Fruit fly (Drosophila melanogaster): ENCODE data around the gene CG15211.

The CG15211 gene

DNA sequence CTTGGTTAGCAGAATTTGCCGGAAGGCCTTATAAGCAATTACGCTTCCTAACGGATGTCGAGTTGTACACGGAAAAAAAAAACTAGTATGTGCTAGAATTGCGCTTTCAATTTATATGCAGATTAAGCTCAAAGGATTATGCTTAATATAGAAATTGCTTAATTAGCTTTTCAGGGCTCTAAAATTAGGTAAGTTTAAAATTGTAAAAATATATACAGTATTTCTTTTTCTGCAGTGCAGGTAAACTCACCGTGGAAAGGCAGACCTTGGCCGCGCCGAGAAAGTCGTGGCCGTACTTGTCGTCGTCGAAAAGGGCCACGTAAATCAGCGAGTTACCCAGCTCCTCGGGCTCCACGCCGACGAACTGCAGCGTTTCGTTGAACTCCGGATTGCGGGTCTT is 21.7 kb upstream of the CG15211 start:
- no peak for TF ChIP-seq CTCF (optimal IDR thresholded peaks at IDR 0.05)
- TF ChIP-seq CG8478 (optimal IDR thresholded peaks at IDR 0.05): no peak

- no peak for TF ChIP-seq CG8478 (optimal IDR thresholded peaks at IDR 0.05)
- no peak for TF ChIP-seq CTCF (optimal IDR thresholded peaks at IDR 0.05)
Observed at dm6 chrX:10751777-10752176, 20.6 kb upstream of the CG15211 start.

- TF ChIP-seq CTCF (optimal IDR thresholded peaks at IDR 0.05) (no peak), CG8478 (optimal IDR thresholded peaks at IDR 0.05) (no peak)
Observed at dm6 chrX:10756026-10756561, 16.2 kb upstream of the CG15211 start.

DNA sequence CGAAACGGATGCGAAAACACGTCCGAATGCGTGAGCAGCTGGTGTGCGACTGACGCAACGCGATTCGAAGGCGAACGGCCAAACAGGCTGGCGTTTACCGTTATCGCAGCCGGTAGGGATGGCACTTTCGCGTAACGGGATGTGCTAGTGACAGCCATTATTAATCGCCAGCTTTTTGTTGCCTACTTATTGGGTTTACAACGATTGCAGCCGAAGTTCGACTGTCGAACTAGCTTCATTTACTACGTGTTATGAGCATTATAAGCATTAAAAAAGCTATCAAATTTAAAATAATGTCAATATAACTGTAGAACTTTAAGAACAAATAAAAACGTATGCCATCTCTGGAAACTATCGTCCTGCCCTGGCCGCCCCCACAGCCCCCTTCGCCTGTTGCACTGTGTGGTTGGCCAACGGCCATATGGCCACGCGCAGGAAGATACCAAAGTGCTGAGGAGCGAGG is 14.7 kb upstream of the CG15211 start, which contains the start of gene Rph:
Gene Rph, minus strand, starts transcription at position 51 of the 463 bp plus-strand sequence.
- TF ChIP-seq CTCF (optimal IDR thresholded peaks at IDR 0.05): no peak
- TF ChIP-seq CG8478 (optimal IDR thresholded peaks at IDR 0.05): no peak

DNA sequence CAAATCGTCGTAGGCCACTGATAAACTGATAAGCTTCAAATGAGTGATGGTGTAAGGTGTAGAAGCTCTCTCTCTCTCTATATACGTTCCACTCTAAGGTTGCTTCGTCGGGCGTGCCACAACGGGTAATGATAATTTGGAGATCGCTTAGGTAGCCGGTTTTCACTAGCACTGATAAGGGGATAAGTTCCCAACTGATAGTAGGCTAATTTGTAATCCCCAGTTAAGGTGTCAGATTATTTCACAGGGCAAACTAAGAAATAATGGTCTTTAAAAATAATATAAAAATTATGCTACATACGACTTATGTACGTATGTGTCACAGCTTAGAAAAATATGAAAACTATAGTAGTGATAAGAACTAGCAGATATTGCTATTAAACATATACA is 9.8 kb upstream of the CG15211 start:
- no peak for TF ChIP-seq CG8478 (optimal IDR thresholded peaks at IDR 0.05)

DNA sequence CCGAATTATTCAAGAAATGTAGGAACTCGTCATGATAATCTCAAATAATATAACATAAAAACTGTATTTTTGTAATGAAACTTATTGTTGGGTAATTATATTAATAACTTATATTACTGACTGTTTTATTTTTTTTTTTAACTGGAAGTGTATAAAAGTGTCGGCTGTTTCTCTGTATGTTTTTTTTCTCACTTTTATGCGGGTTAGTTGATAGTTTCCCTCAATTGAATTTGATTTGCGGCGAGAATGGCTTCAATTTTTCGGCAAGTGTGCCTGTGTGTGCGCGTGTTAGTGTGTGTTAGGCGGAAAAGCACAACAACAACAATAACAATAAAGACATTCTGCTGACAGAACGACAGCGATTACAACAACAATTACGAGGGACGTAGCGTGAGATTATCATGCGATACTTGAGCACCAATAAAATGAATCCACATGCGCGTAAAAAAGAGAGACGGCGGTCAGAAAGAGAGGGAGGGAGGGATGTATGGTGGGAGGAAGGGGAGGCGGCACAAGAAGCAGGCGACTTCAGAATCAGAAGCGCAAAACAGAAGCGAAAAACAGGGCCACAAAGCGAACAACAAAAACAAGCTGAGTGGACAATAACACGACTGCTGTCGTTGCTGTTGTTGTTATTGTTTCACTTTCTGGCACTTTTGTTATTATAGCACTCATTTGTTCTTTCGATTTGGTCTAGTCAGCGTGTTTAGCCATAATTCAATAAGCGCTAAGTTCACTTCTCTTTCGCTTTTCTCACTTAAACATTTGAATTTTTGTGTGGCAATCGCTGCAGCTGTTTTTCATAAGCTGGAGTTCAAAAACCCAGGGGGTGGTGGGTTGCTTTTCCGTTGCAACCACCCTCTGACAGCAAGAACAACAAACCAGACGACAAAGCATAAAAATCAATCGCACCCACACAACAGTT is 9.1 kb upstream of the CG15211 start:
- TF ChIP-seq CTCF (optimal IDR thresholded peaks at IDR 0.05) (no peak), CG8478 (optimal IDR thresholded peaks at IDR 0.05) (no peak)

- TF ChIP-seq CTCF (optimal IDR thresholded peaks at IDR 0.05): peak in 1 of 2 experiments; percentile 65
- TF ChIP-seq CG8478 (optimal IDR thresholded peaks at IDR 0.05): no peak
Observed at dm6 chrX:10764206-10764605, 8.1 kb upstream of the CG15211 start, which contains the start of gene Tango5. TSS of gene Tango5 (minus strand) at chrX:10764413.

dm6 chrX:10766976-10767349 is 5.4 kb upstream of the CG15211 start:
- TF ChIP-seq CG8478 (optimal IDR thresholded peaks at IDR 0.05): no peak
- no peak for TF ChIP-seq CTCF (optimal IDR thresholded peaks at IDR 0.05)

DNA sequence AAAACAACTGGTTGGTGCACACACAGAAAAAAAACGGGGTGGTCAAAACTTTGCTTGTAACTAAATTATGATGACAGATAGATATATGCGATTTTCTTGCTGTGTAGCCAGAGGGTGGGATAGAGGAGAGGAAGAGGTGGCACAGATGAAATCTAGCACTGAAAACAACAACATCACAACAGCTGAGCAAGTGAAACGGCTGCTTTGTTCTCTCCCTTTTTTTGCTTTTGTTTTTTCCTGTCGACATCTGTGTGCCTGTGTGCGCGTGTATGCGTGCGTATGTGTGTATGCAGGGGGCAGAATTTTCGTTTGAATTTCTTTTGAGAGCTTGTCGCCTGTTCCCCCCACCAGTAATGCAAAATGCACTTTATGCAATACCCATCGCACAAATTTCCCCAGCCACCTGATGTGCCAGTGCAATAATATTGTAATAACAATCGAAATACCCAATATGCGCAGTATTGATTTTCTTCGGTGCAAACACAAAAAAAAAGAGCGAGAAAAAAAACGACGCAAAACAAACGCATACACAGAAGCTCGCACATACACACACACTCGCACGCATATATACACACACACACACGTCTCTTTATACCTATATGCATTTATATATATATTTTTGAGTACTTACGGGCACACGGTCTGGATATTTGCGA is 4.9 kb upstream of the CG15211 start:
- no peak for TF ChIP-seq CG8478 (optimal IDR thresholded peaks at IDR 0.05)
- no peak for TF ChIP-seq CTCF (optimal IDR thresholded peaks at IDR 0.05)

DNA sequence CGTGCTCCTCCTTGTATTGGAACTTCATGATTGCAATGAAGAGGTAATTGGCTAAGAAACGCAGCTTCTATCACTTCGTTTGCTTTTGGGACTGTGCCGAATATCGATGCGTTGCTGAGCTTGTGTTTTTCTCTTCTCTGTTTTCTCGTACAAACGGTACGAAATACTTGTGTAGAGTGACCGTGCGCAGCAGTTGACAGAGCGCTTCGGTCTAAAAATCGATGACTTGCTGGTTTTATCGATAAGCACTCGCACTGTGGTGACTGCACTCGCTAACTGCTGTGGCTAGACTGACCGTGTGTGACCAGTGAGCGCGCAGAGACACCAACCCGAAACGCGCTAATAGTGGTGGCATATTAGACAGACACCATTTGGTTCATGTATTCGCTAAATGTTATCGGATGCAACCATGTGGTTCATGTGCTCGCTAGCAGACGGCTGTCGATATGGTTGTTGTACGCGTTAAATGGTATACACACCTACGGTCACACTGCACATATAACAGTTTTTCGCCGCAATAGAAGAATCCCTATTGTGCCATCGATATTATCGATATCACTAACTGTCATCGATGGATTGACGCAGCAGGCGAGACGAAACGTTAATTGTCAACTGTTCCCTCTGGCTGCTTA is 4.2 kb upstream of the CG15211 start, which contains the start of the genes Atg8a and BTBD9:
Gene Atg8a, minus strand, starts transcription at position 296 of the 632 bp plus-strand sequence.
Gene BTBD9, plus strand, starts transcription at position 495 of the 632 bp plus-strand sequence.
- TF ChIP-seq CTCF (optimal IDR thresholded peaks at IDR 0.05) (peak; percentile 77 to 88), CG8478 (optimal IDR thresholded peaks at IDR 0.05) (no peak)

- TF ChIP-seq CG8478 (optimal IDR thresholded peaks at IDR 0.05): no peak
Observed at dm6 chrX:10772634-10773033, 293 bp downstream of the CG15211 start.

- TF ChIP-seq CG8478 (optimal IDR thresholded peaks at IDR 0.05): no peak
- no peak for TF ChIP-seq CTCF (optimal IDR thresholded peaks at IDR 0.05)
Observed at dm6 chrX:10773562-10773961, 1.2 kb downstream of the CG15211 start.

DNA sequence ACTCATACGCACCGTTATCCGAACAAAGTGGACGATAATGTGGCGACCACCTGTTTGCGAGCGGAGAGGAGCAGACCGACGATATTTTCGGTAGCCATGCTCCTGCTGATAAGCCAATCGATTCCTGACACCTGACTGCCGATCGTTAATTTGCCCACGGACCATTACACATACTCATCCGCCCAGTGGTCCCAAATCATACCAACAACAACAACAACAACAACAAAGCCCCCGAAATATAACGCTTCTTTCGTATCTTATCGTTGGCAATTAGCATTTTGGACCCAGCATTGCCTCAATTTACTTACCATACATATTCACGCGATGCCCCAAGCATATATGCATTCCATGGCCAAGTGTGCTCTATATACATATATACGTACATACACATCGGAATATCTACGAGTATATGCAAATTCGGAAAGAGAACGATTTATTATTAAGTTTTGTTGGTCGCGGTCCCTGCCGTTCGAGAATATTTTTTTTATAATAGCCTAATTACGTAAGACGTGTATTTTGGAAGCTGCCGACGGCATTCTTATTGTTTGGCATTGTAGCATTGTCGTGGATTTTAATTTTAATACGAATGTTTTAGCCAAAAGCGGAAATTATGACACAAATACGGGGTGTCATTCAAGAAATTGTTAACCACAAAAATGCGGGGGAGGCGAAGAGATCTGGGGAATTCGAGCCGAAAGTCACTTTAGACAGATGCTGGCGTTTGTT is 2.8 kb downstream of the CG15211 start:
- TF ChIP-seq CTCF (optimal IDR thresholded peaks at IDR 0.05) (no peak), CG8478 (optimal IDR thresholded peaks at IDR 0.05) (no peak)

DNA sequence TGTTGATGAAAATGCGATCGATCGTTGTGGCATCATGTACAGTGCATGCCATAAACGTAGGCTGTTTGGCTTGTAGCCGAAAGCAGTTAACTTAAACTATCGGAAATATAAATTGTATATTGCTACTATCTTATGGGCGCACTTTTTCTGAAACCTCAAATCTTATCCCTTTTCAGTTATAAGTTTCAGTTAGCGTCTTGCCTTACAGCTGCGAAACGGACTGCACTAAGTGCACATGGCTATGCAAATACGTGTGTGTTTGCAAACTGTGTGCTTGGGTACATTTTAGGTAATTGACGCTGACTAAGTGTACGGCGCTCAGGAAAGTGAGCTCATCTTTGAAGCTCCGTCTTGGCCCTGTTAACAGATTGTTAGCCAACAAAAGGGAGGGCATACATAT is 3.3 kb downstream of the CG15211 start:
- TF ChIP-seq CG8478 (optimal IDR thresholded peaks at IDR 0.05) (no peak), CTCF (optimal IDR thresholded peaks at IDR 0.05) (no peak)

Measured in S2 (cell line).